Fruit fly (Drosophila melanogaster): ENCODE results near the gene yem.

Gene yem

dm6 chr3R:29089662-29090007 lies 33.0 kb downstream of the yem start (continued):
- TF ChIP-seq wor (GFP tag; IDR thresholded peaks at IDR 0.05) (no peak), CG2889 (GFP tag; IDR thresholded peaks at IDR 0.05) (no peak), CG15514 (GFP tag; optimal IDR thresholded peaks at IDR 0.05) (peak; percentile 41), en (GFP tag; optimal IDR thresholded peaks at IDR 0.05) (no peak), mirr (GFP tag; optimal IDR thresholded peaks at IDR 0.05) (no peak), CG5245 (GFP tag; optimal IDR thresholded peaks at IDR 0.05) (no peak), Ravus (GFP tag; IDR thresholded peaks at IDR 0.05) (no peak), CG7271 (tag; optimal IDR thresholded peaks at IDR 0.05) (no peak), CG8388 (GFP tag; optimal IDR thresholded peaks at IDR 0.05) (no peak), Dref (GFP tag; IDR thresholded peaks at IDR 0.05) (no peak), tap (tag; optimal IDR thresholded peaks at IDR 0.05) (no peak), nerfin-1 (tag; optimal IDR thresholded peaks at IDR 0.05) (peak; percentile 52), fru (optimal IDR thresholded peaks at IDR 0.05) (no peak), CG12236 (GFP tag; optimal IDR thresholded peaks at IDR 0.05) (no peak), CG2712 (tag; optimal IDR thresholded peaks at IDR 0.05) (peak; percentile 45), CG4730 (GFP tag; IDR thresholded peaks at IDR 0.05) (peak; percentile 23; the same call in 1 of the 2 replicates), Stat92E (GFP tag; optimal IDR thresholded peaks at IDR 0.05) (no peak), CG17568 (GFP tag; optimal IDR thresholded peaks at IDR 0.05) (no peak), CG8089 (GFP tag; optimal IDR thresholded peaks at IDR 0.05) (no peak), CG16815 (GFP tag; optimal IDR thresholded peaks at IDR 0.05) (no peak), Jarid2 (GFP tag; optimal IDR thresholded peaks at IDR 0.05) (peak; percentile 33), cwo (GFP tag; optimal IDR thresholded peaks at IDR 0.05) (peak; percentile 49), CG14710 (tag; optimal IDR thresholded peaks at IDR 0.05) (no peak), bab2 (GFP tag; optimal IDR thresholded peaks at IDR 0.05) (peak; percentile 56), CG11093 (GFP tag; IDR thresholded peaks at IDR 0.05) (peak; percentile 34; the same call in 1 of the 3 replicates), TFAM (GFP tag; optimal IDR thresholded peaks at IDR 0.05) (no peak), Abd-B (GFP tag; optimal IDR thresholded peaks at IDR 0.05) (no peak), Doc3 (GFP tag; IDR thresholded peaks at IDR 0.05; ENCODE audit: partially characterized antibody) (no peak), pita (GFP tag; optimal IDR thresholded peaks at IDR 0.05) (no peak), aop (GFP tag; IDR thresholded peaks at IDR 0.05) (no peak), otp (GFP tag; IDR thresholded peaks at IDR 0.05) (no peak), CG14441 (GFP tag; IDR thresholded peaks at IDR 0.05) (peak; percentile 30; the same call in 1 of the 2 replicates), CG10274 (GFP tag; optimal IDR thresholded peaks at IDR 0.05) (peak; percentile 20), CG12769 (tag; optimal IDR thresholded peaks at IDR 0.05) (no peak), CG10543 (GFP tag; optimal IDR thresholded peaks at IDR 0.05) (peak; percentile 58), Dfd (GFP tag; optimal IDR thresholded peaks at IDR 0.05) (no peak), zfh2 (GFP tag; optimal IDR thresholded peaks at IDR 0.05) (no peak), pros (GFP tag; optimal IDR thresholded peaks at IDR 0.05) (no peak), phol (tag; optimal IDR thresholded peaks at IDR 0.05) (peak; percentile 65), Camta (GFP tag; optimal IDR thresholded peaks at IDR 0.05) (no peak), CG18599 (GFP tag; optimal IDR thresholded peaks at IDR 0.05) (peak; percentile 75), CG32767 (GFP tag; IDR thresholded peaks at IDR 0.05) (no peak; the same call in 1 of the 2 replicates), br (optimal IDR thresholded peaks at IDR 0.05) (no peak), CG9609 (GFP tag; optimal IDR thresholded peaks at IDR 0.05) (no peak), zen (tag; optimal IDR thresholded peaks at IDR 0.05) (peak; percentile 33), psq (GFP tag; optimal IDR thresholded peaks at IDR 0.05) (no peak), unc-4 (GFP tag; IDR thresholded peaks at IDR 0.05; ENCODE audit: partially characterized antibody) (no peak), CG43689 (GFP tag; IDR thresholded peaks at IDR 0.05) (no peak), crc (GFP tag; optimal IDR thresholded peaks at IDR 0.05) (no peak), CG18011 (GFP tag; optimal IDR thresholded peaks at IDR 0.05) (no peak), bowl (GFP tag; IDR thresholded peaks at IDR 0.05) (no peak)

Measured in whole organism, embryonic.